Fruit fly (Drosophila melanogaster): ENCODE data around the gene PGRP-LB.

PGRP-LB gene

DNA sequence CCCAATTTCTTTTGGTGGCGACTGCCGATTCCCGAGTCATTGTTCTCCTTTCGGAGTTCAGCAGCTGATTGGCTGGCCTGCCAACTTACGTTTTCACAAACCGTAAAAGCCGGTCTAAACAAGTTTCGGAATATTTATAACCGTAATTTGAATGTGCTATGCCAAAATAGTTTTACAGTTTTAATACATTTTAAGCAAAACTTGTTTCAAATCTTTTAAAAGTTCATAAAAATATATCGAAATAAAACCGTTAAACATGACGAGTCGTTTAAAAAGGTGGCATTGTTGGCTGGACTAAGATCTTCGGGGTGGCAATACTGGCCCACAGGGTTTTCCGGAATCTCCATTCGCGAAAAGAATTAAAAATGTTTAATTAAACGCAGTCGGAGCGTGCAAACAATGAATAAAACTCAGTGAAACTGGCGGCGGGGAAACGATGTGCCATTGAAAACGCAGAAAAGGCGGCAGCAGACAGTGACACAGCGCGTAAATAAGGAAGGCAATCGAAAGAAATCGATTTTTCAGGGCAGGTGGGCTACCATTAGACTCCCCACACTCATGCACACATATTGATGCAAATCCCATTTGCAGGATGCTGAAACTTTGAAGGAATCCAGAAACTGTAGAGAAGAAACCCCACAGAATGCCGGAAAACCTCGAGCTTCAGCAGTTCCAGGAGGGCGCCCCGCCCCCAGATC, 24.7 kb downstream of the PGRP-LB start, which contains the start of the genes Exd2 and CG5281 (continued):
- TF ChIP-seq NK7.1 (GFP tag; optimal IDR thresholded peaks at IDR 0.05) (peak; percentile 15), stwl (tag; optimal IDR thresholded peaks at IDR 0.05) (peak; percentile 77), lmd (GFP tag; IDR thresholded peaks at IDR 0.05) (peak; percentile 25; the same call in 1 of the 2 replicates), CG7357 (GFP tag; IDR thresholded peaks at IDR 0.05) (no peak), Doc3 (GFP tag; IDR thresholded peaks at IDR 0.05; ENCODE audit: partially characterized antibody) (no peak), Blimp-1 (GFP tag; optimal IDR thresholded peaks at IDR 0.05) (no peak), CG12391 (tag; optimal IDR thresholded peaks at IDR 0.05) (peak; percentile 70), CG34422 (GFP tag; IDR thresholded peaks at IDR 0.05) (peak; percentile 55; the same call in 1 of the 3 replicates), Doc2 (GFP tag; IDR thresholded peaks at IDR 0.05) (no peak), CG8944 (GFP tag; optimal IDR thresholded peaks at IDR 0.05) (peak; percentile 14), ssp (GFP tag; IDR thresholded peaks at IDR 0.05) (no peak), Xbp1 (GFP tag; optimal IDR thresholded peaks at IDR 0.05) (peak; percentile 77), CG31388 (GFP tag; optimal IDR thresholded peaks at IDR 0.05) (no peak), vvl (GFP tag; IDR thresholded peaks at IDR 0.05) (no peak; the same call in 1 of the 2 replicates), CkIIα-i1 (GFP tag; IDR thresholded peaks at IDR 0.05) (no peak), hbn (GFP tag; IDR thresholded peaks at IDR 0.05; ENCODE audit: partially characterized antibody) (no peak), CG13296 (GFP tag; optimal IDR thresholded peaks at IDR 0.05) (peak; percentile 57), CG11085 (GFP tag; IDR thresholded peaks at IDR 0.05) (no peak), bcd (GFP tag; optimal IDR thresholded peaks at IDR 0.05) (peak; percentile 39), sens (GFP tag) (peak; percentile 94), vnd (GFP tag; IDR thresholded peaks at IDR 0.05; ENCODE audit: partially characterized antibody) (no peak), D (optimal IDR thresholded peaks at IDR 0.05) (no peak), D (GFP tag; optimal IDR thresholded peaks at IDR 0.05) (peak; percentile 43), HLH54F (GFP tag; optimal IDR thresholded peaks at IDR 0.05) (peak; percentile 55), tna (GFP tag; IDR thresholded peaks at IDR 0.05; ENCODE audit: partially characterized antibody) (no peak), NC2β (GFP tag; optimal IDR thresholded peaks at IDR 0.05) (peak; percentile 51), CG6654 (GFP tag; optimal IDR thresholded peaks at IDR 0.05) (no peak), zfh2 (GFP tag; optimal IDR thresholded peaks at IDR 0.05) (peak; percentile 55), E2f1 (GFP tag; IDR thresholded peaks at IDR 0.05) (no peak), so (GFP tag; IDR thresholded peaks at IDR 0.05) (no peak; the same call in 2 of the 3 replicates), chif (GFP tag; optimal IDR thresholded peaks at IDR 0.05) (peak; percentile 41 to 59), pho (GFP tag; optimal IDR thresholded peaks at IDR 0.05) (peak; percentile 50), CG7963 (GFP tag; IDR thresholded peaks at IDR 0.05; ENCODE audit: partially characterized antibody) (no peak), chinmo (GFP tag; IDR thresholded peaks at IDR 0.05; ENCODE audit: partially characterized antibody) (no peak), CG30403 (GFP tag; optimal IDR thresholded peaks at IDR 0.05) (peak; percentile 68), CG10274 (GFP tag; optimal IDR thresholded peaks at IDR 0.05) (no peak), onecut (GFP tag; IDR thresholded peaks at IDR 0.05) (peak; percentile 97), Dfd (GFP tag; optimal IDR thresholded peaks at IDR 0.05) (no peak), CG16779 (GFP tag; IDR thresholded peaks at IDR 0.05) (no peak), Opbp (GFP tag; IDR thresholded peaks at IDR 0.05; ENCODE audit: partially characterized antibody) (no peak), Hr78 (GFP tag; optimal IDR thresholded peaks at IDR 0.05) (no peak), pan (optimal IDR thresholded peaks at IDR 0.05) (no peak), pan (GFP tag; optimal IDR thresholded peaks at IDR 0.05 in 1 of 2, IDR thresholded peaks at IDR 0.05 in 1 of 2) (no peak), Jarid2 (GFP tag; optimal IDR thresholded peaks at IDR 0.05) (no peak), CG10147 (GFP tag; optimal IDR thresholded peaks at IDR 0.05) (peak; percentile 26), CG33213 (GFP tag; optimal IDR thresholded peaks at IDR 0.05) (peak; percentile 58), Dref (GFP tag; IDR thresholded peaks at IDR 0.05) (peak; percentile 40; the same call in 1 of the 2 replicates), dimm (GFP tag; IDR thresholded peaks at IDR 0.05) (no peak), ken (GFP tag; IDR thresholded peaks at IDR 0.05) (0 out of 3 replicates have a peak, but pooled peaks have one; percentile 38), CG7928 (GFP tag; optimal IDR thresholded peaks at IDR 0.05) (peak; percentile 36)
